Worm (Caenorhabditis elegans): Measurements from ENCODE around the gene F37C12.18.

The F37C12.18 gene

ce11 chrIII:7154526-7154925 lies 40.7 kb downstream of the F37C12.18 start:
- TF ChIP-seq jun-1 (tag; optimal IDR thresholded peaks at IDR 0.05) (peak; percentile 16), elt-2 (tag; optimal IDR thresholded peaks at IDR 0.05) (peak; percentile 30), elt-1 (tag; optimal IDR thresholded peaks at IDR 0.05) (no peak)

ce11 chrIII:7153747-7154238 lies 41.4 kb downstream of the F37C12.18 start, which contains the start of gene ogt-1:
ogt-1 (minus strand) TSS chrIII:7153797.
- TF ChIP-seq nhr-43 (tag; optimal IDR thresholded peaks at IDR 0.05; ENCODE audit: poor library complexity, severe bottlenecking) = peak; percentile 84
- no peak for TF ChIP-seq ZK546.5 (tag; optimal IDR thresholded peaks at IDR 0.05)
- peak; percentile 57 for TF ChIP-seq snpc-4 (tag; optimal IDR thresholded peaks at IDR 0.05)
- TF ChIP-seq egl-5 (tag; optimal IDR thresholded peaks at IDR 0.05) = peak; percentile 86
- peak; percentile 43 for TF ChIP-seq nhr-77 (tag; optimal IDR thresholded peaks at IDR 0.05)
- peak; percentile 39 for TF ChIP-seq fkh-10 (GFP tag; optimal IDR thresholded peaks at IDR 0.05)
- TF ChIP-seq pha-4 (tag; optimal IDR thresholded peaks at IDR 0.05) = peak; percentile 94
- TF ChIP-seq R02D3.7 (tag; optimal IDR thresholded peaks at IDR 0.05) = peak; percentile 59
- TF ChIP-seq fkh-2 (tag; optimal IDR thresholded peaks at IDR 0.05) = no peak
- peak; percentile 63 for TF ChIP-seq skn-1 (tag; optimal IDR thresholded peaks at IDR 0.05)
- TF ChIP-seq jun-1 (tag; optimal IDR thresholded peaks at IDR 0.05) = peak; percentile 89
- TF ChIP-seq fos-1 (tag; optimal IDR thresholded peaks at IDR 0.05) = peak; percentile 70
- TF ChIP-seq lsy-12 (tag; optimal IDR thresholded peaks at IDR 0.05) = peak; percentile 58
- peak; percentile 52 for TF ChIP-seq ztf-4 (tag; optimal IDR thresholded peaks at IDR 0.05)
- peak; percentile 61 for TF ChIP-seq tbx-2 (tag; optimal IDR thresholded peaks at IDR 0.05)
- TF ChIP-seq hmg-11 (tag; optimal IDR thresholded peaks at IDR 0.05) = peak; percentile 86
- TF ChIP-seq elt-2 (tag; optimal IDR thresholded peaks at IDR 0.05) = peak; percentile 62
- TF ChIP-seq ceh-28 (tag; optimal IDR thresholded peaks at IDR 0.05) = peak; percentile 87
- peak; percentile 64 for TF ChIP-seq elt-1 (tag; optimal IDR thresholded peaks at IDR 0.05)
- no peak for TF ChIP-seq elt-3 (tag; optimal IDR thresholded peaks at IDR 0.05)
- TF ChIP-seq ceh-9 (tag; optimal IDR thresholded peaks at IDR 0.05) = no peak
- no peak for TF ChIP-seq zag-1 (tag; optimal IDR thresholded peaks at IDR 0.05)
- TF ChIP-seq ceh-16 (tag; optimal IDR thresholded peaks at IDR 0.05) = no peak
- TF ChIP-seq nhr-12 (tag; optimal IDR thresholded peaks at IDR 0.05) = no peak
- no peak for TF ChIP-seq unc-39 (tag; optimal IDR thresholded peaks at IDR 0.05)
- TF ChIP-seq aly-2 (tag; optimal IDR thresholded peaks at IDR 0.05) = no peak
- no peak for TF ChIP-seq nhr-67 (tag; optimal IDR thresholded peaks at IDR 0.05)
- peak; percentile 66 for TF ChIP-seq mdl-1 (tag; optimal IDR thresholded peaks at IDR 0.05)
- no peak for TF ChIP-seq mml-1 (tag; optimal IDR thresholded peaks at IDR 0.05)
- TF ChIP-seq nfya-1 (tag; optimal IDR thresholded peaks at IDR 0.05; ENCODE audit: insufficient read depth) = peak; percentile 94
- TF ChIP-seq eor-1 (tag; optimal IDR thresholded peaks at IDR 0.05) = peak in 1 of 2 experiments; percentile 45
- no peak for TF ChIP-seq daf-12 (tag; optimal IDR thresholded peaks at IDR 0.05)
- TF ChIP-seq nhr-23 (tag; optimal IDR thresholded peaks at IDR 0.05) = peak; percentile 93
- no peak for TF ChIP-seq nhr-28 (tag; optimal IDR thresholded peaks at IDR 0.05)
- TF ChIP-seq egl-27 (tag; optimal IDR thresholded peaks at IDR 0.05) = peak; percentile 83
- no peak for TF ChIP-seq lin-39 (tag; optimal IDR thresholded peaks at IDR 0.05)
- peak; percentile 96 for TF ChIP-seq nhr-25 (tag; optimal IDR thresholded peaks at IDR 0.05)
- TF ChIP-seq nhr-76 (tag; optimal IDR thresholded peaks at IDR 0.05) = no peak
- peak; percentile 77 for TF ChIP-seq pqm-1 (tag; optimal IDR thresholded peaks at IDR 0.05)
- TF ChIP-seq ceh-82 (tag; optimal IDR thresholded peaks at IDR 0.05) = no peak
- peak; percentile 6 for TF ChIP-seq nhr-11 (tag; optimal IDR thresholded peaks at IDR 0.05)
- TF ChIP-seq sea-2 (GFP tag; optimal IDR thresholded peaks at IDR 0.05) = no peak
- TF ChIP-seq ama-1 (optimal IDR thresholded peaks at IDR 0.05) = peak; percentile 80
- peak; percentile 72 for TF ChIP-seq lin-15B (tag; optimal IDR thresholded peaks at IDR 0.05)
- no peak for TF ChIP-seq nhr-237 (tag; optimal IDR thresholded peaks at IDR 0.05)
- TF ChIP-seq ztf-11 (tag; optimal IDR thresholded peaks at IDR 0.05) = no peak
- peak; percentile 32 for TF ChIP-seq unc-62 (GFP tag; optimal IDR thresholded peaks at IDR 0.05)

Data from whole organism, L3 larva.